Worm (Caenorhabditis elegans) whole organism, L4 larva: ENCODE results near the gene F53F4.2.

Source experiments
- T26A8.4 ChIP-seq: fragments of 200-800 bp; sonication (Bioruptor generic); IDR thresholded peaks from 2 replicates; pipeline ENCODE4 v1.3.6; 2022; ENCODE audit warnings: missing genetic modification characterization, missing compliant biosample characterization
- ZK546.5 ChIP-seq, 2 experiments: sonication (generic microtip); optimal IDR thresholded peaks; 2 replicates each; lab custom pipeline; 2017; ENCODE audit warnings: missing biosample characterization in 2 of 2, missing genetic modification characterization in 2 of 2
- aly-2 ChIP-seq: sonication (generic microtip); optimal IDR thresholded peaks from 2 replicates; lab custom pipeline; 2018; ENCODE audit warnings: missing biosample characterization, missing genetic modification characterization
- ceh-28 ChIP-seq: fragments of 150-350 bp; optimal IDR thresholded peaks from 2 replicates; lab custom pipeline; 2014; ENCODE audit warnings: missing biosample characterization, missing genetic modification reagents, missing genetic modification characterization
- daf-12 ChIP-seq: fragments of 150-350 bp; optimal IDR thresholded peaks from 2 replicates; lab custom pipeline; 2014; ENCODE audit warnings: missing biosample characterization, missing genetic modification reagents, missing genetic modification characterization
- lin-13 ChIP-seq: fragments of 150-350 bp; optimal IDR thresholded peaks from 2 replicates; lab custom pipeline; 2014; ENCODE audit warnings: missing biosample characterization, missing genetic modification reagents, missing genetic modification characterization
- nhr-10 ChIP-seq: fragments of 150-350 bp; optimal IDR thresholded peaks from 2 replicates; lab custom pipeline; 2014; ENCODE audit warnings: missing biosample characterization, missing genetic modification characterization
- nhr-102 ChIP-seq: sonication (generic microtip); optimal IDR thresholded peaks from 2 replicates; lab custom pipeline; 2016; ENCODE audit warnings: mild to moderate bottlenecking, missing genetic modification characterization, moderate library complexity, missing compliant biosample characterization
- pha-4 ChIP-seq, 2 experiments: fragments of 150-350 bp in 1 of 2; fragments of 200-800 bp in 1 of 2; sonication (Bioruptor generic) in 1 of 2; IDR thresholded peaks in 1 of 2; optimal IDR thresholded peaks in 1 of 2; 2 replicates each; pipeline versions ENCODE4 v1.3.6 to Lab custom; 2014 to 2022; ENCODE audit warnings: missing genetic modification characterization in 2 of 2, missing genetic modification reagents in 2 of 2, missing biosample characterization in 1 of 2, missing compliant biosample characterization in 1 of 2

DNA sequence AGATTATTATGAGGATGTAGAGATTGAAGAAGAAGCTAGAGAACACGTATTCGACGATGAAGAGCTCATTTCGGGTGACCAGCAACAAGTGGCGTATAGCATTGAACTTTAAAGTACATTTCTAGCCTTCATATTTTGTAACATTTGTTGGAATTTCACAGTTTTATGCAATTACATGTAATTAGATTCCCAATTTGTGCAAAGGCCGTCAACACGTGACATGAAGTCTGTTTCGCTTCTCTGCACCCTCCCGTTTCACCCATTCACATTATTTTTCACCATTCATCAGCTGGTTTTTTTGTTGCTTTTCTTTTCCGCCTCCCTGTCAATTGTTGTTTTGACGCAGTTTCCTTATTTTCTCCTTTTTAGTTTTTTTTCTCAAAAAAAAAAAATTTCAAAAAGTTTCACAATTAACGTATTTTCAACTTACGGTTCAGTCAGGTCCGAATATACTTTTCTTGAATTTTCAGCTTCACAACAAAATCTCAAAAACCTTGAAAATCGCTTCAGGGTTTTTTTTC, 37.8 kb upstream of the F53F4.2 start, which contains the start of gene sde-2:
- TF ChIP-seq nhr-102 (tag; lab: Kevin White, UChicago) = no peak
- TF ChIP-seq ZK546.5 (tag; optimal IDR thresholded peaks at IDR 0.05; lab: Kevin White, UChicago) = no peak
- no peak for TF ChIP-seq nhr-10 (tag; lab: Kevin White, UChicago)
- no peak for TF ChIP-seq ceh-28 (tag; lab: Kevin White, UChicago)
- TF ChIP-seq pha-4 (GFP tag; IDR thresholded peaks at IDR 0.05; lab: Robert Waterston, UW) = no peak
- TF ChIP-seq pha-4 (tag; optimal IDR thresholded peaks at IDR 0.05; lab: Kevin White, UChicago) = no peak
- no peak for TF ChIP-seq daf-12
- no peak for TF ChIP-seq aly-2 (tag; lab: Kevin White, UChicago)
- no peak for TF ChIP-seq lin-13
- TF ChIP-seq T26A8.4 (GFP tag; lab: Robert Waterston, UW) = no peak
